Worm (Caenorhabditis elegans) whole organism, late embryonic: Measurements from ENCODE around the gene C53D6.8.

ENCODE experiments used
- ceh-19 ChIP-seq: fragments of 200-800 bp; sonication (Bioruptor generic); optimal IDR thresholded peaks from 2 replicates; lab custom pipeline; 2018; ENCODE audit warnings: mild to moderate bottlenecking, missing genetic modification characterization, missing compliant biosample characterization
- fax-1 ChIP-seq: sonication (generic microtip); optimal IDR thresholded peaks from 2 replicates; lab custom pipeline; 2016; ENCODE audit warnings: missing genotype, missing genetic modification characterization, missing compliant biosample characterization
- lin-11 ChIP-seq: fragments of 200-800 bp; sonication (Bioruptor generic); optimal IDR thresholded peaks from 2 replicates; lab custom pipeline; 2018; ENCODE audit warnings: mild to moderate bottlenecking, missing genetic modification characterization, missing compliant biosample characterization
- nhr-11 ChIP-seq: fragments of 150-350 bp; optimal IDR thresholded peaks from 2 replicates; lab custom pipeline; 2014; ENCODE audit warnings: missing biosample characterization, missing genetic modification characterization
- pat-9 ChIP-seq: fragments of 200-800 bp; sonication (Bioruptor generic); optimal IDR thresholded peaks from 2 replicates; lab custom pipeline; 2018; ENCODE audit warnings: mild to moderate bottlenecking, missing genetic modification characterization, moderate library complexity, missing compliant biosample characterization
- pros-1 ChIP-seq: fragments of 150-350 bp; optimal IDR thresholded peaks from 2 replicates; lab custom pipeline; 2014; ENCODE audit warnings: missing biosample characterization, missing genetic modification reagents, missing genetic modification characterization

ce11 chrIV:9001184-9001583 lies 1.4 kb downstream of the C53D6.8 start:
- TF ChIP-seq pros-1 (tag; lab: Kevin White, UChicago) (no peak), lin-11 (no peak), pat-9 (tag; lab: Kevin White, UChicago) (no peak), fax-1 (no peak), ceh-19 (GFP tag; lab: Kevin White, UChicago) (no peak), nhr-11 (tag; lab: Kevin White, UChicago) (no peak)
